Fruit fly (Drosophila melanogaster): Measurements from ENCODE around the gene CG9265.

Gene CG9265

DNA sequence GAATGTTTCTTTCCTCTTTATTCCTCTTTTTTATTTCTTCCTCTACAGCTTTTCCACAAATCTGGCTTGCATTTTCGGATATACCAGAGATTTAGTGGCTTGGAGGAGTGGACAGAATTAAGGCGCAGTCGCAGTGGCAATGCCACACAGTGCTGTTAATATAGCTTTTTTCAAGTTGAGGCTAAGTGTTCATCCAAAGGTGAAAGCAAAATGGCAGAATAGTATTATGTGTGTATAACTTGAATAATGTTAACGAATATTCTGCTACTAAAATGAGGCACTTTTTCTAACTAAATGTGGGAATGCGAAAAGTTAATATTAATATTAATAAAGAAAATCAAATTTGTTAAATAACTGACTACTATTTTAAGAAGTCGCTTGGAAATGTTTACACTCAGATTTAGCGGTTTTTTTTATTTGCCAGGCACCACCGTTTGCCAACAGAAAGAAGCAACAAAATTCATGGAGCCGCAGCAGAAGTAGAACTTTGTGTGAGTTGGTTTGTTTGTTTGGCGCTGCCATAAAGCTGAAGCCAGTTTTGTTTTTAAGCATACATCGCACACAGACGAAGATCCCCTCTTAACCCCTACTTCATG, 58.1 kb downstream of the CG9265 start:
- TF ChIP-seq CG12768 (GFP tag; optimal IDR thresholded peaks at IDR 0.05) (no peak), cnc (optimal IDR thresholded peaks at IDR 0.05) (no peak), tj (GFP tag; optimal IDR thresholded peaks at IDR 0.05) (no peak)

DNA sequence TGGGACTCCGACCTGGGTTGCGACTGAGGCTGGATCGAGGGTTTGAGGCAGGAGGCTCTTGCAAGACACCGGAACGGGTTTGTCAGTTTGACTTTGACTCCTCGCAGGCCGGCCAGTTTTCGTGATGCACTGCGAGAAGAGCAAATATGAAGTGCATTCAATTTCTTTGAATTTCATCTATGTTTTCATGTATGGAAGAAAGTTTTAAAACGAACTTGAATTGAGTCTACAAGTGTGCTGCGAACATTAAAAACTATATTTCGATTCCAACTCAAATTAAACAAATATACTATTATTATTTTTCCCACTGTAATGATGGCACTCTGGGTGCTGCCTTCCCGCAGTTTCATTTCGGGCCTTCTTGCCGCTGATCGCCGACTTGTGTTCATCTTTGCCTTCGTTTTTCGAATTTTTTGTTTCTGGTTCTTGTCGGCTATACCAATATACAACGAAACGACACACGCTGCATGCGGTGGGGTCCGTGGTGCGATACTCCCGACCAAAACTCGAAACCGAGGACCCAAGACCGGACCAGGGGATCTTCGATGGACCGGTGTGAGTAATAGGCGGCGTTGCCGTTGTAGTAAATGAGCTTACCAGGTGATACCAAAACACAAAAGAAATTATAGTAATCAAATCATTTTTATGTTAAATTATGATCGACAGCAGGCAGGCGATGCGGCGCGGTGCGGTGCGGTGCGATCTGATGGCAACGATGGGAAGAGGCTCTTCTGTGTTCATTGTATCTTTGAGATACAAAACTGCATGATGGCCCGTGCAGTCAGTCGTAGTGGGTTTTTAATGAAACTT, 61.8 kb downstream of the CG9265 start:
- TF ChIP-seq kay (GFP tag; ENCODE audit: borderline replicate concordance) (no peak), CG7045 (GFP tag; optimal IDR thresholded peaks at IDR 0.05) (no peak), CG1620 (GFP tag; optimal IDR thresholded peaks at IDR 0.05) (no peak), bab1 (GFP tag; optimal IDR thresholded peaks at IDR 0.05) (no peak), CG14711 (tag; optimal IDR thresholded peaks at IDR 0.05) (no peak), CG11617 (GFP tag; optimal IDR thresholded peaks at IDR 0.05) (no peak), CG5204 (GFP tag; optimal IDR thresholded peaks at IDR 0.05) (no peak), ovo (GFP tag; optimal IDR thresholded peaks at IDR 0.05) (no peak), Hr96 (GFP tag; optimal IDR thresholded peaks at IDR 0.05) (no peak), cnc (optimal IDR thresholded peaks at IDR 0.05) (no peak), toe (GFP tag; optimal IDR thresholded peaks at IDR 0.05) (no peak), cic (GFP tag; optimal IDR thresholded peaks at IDR 0.05) (no peak)

DNA sequence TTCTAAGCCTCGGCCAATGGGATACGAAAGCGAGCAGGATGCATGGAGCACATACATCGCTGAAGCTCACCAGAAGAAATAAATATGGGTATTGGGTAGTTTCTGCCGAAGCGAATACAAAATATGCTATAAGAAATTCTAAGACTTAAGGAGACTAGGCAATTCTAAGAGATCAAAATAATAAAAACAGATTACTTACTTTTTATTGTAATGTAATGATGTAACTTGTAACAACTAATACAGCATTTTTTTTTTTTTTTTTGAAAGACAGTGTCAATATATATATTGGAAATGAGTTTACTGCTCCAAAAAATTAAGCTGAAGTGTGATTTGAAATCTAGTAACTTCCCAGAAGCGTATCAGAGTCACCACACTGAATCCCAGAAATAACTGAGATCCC, 62.7 kb downstream of the CG9265 start:
- TF ChIP-seq CG14711 (tag; optimal IDR thresholded peaks at IDR 0.05), result no peak
- TF ChIP-seq bab1 (GFP tag; optimal IDR thresholded peaks at IDR 0.05), result no peak
- no peak for TF ChIP-seq CG33017 (tag; optimal IDR thresholded peaks at IDR 0.05)
- no peak for TF ChIP-seq Mnt (GFP tag; optimal IDR thresholded peaks at IDR 0.05)
